Worm (Caenorhabditis elegans): Measurements from ENCODE around the gene T02H6.9.

DNA sequence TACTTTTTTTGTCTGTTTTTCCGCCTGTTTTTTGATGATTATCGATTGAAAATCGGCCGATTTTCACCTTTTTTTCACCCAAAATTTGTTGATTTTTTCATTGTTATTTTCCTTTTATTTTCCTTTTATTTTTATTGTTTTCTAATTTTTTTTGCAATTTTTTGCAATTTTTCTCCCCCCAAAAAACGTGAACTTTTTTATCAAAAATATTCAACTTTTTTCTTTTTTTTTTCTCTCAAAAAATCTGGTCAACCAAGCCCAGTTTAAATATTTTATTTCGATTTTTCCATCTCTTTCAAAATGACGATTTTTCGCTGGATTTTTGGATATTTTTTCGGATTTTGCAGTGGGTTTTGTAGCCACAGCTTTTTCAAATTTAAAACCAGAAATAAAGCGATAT lies 44.8 kb downstream of the T02H6.9 start, which contains the start of gene rfip-2:
- TF ChIP-seq pes-1 (GFP tag; IDR thresholded peaks at IDR 0.05) = no peak
- TF ChIP-seq hmg-4 (GFP tag; optimal IDR thresholded peaks at IDR 0.05) = no peak

Measured in whole organism, early embryonic.